In genomic region chr3L:3947301-3947941, dm6 we compare ENCODE assay signal across 4 fruit fly cellular contexts.
TF ChIP-seq lines count a peak whose summit lies in the region.

Gene CG10853, plus strand, starts transcription at chr3L:3947891.

- no peak for TF ChIP-seq CTCF in whole organism, embryonic (GFP tag; optimal IDR thresholded peaks at IDR 0.05; lab: Kevin White, UChicago)

TF ChIP-seq in whole organism, embryonic, 481 proteins besides CTCF, POLR2A, EP300 and RAD21 (continues in another document):
- TF ChIP-seq CG13894 (tag; optimal IDR thresholded peaks at IDR 0.05; lab: Kevin White, UChicago) = no peak
- no peak for TF ChIP-seq CG14014 (GFP tag; IDR thresholded peaks at IDR 0.05; lab: Robert Waterston, UW)
- no peak for TF ChIP-seq CG11504 (tag; optimal IDR thresholded peaks at IDR 0.05; lab: Kevin White, UChicago)
- peak; percentile 5 for TF ChIP-seq CG15514 (GFP tag; optimal IDR thresholded peaks at IDR 0.05; lab: Kevin White, UChicago)
- TF ChIP-seq scrt (GFP tag; optimal IDR thresholded peaks at IDR 0.05; lab: Kevin White, UChicago) = peak; percentile 28
- TF ChIP-seq CG7271 (tag; optimal IDR thresholded peaks at IDR 0.05; lab: Kevin White, UChicago) = no peak
- TF ChIP-seq CG2202 (tag; optimal IDR thresholded peaks at IDR 0.05; lab: Kevin White, UChicago) = no peak
- no peak for TF ChIP-seq lmd (GFP tag; IDR thresholded peaks at IDR 0.05; lab: Robert Waterston, UW)
- no peak for TF ChIP-seq Drgx (GFP tag; IDR thresholded peaks at IDR 0.05; lab: Robert Waterston, UW)
- TF ChIP-seq CG3407 (GFP tag; optimal IDR thresholded peaks at IDR 0.05; lab: Kevin White, UChicago) = no peak
- TF ChIP-seq Awh (GFP tag; IDR thresholded peaks at IDR 0.05; lab: Robert Waterston, UW) = no peak
- peak; percentile 55 for TF ChIP-seq row (GFP tag; IDR thresholded peaks at IDR 0.05; lab: Robert Waterston, UW)
- TF ChIP-seq Hey (tag; optimal IDR thresholded peaks at IDR 0.05; lab: Kevin White, UChicago) = no peak
- TF ChIP-seq CG2116 (GFP tag; optimal IDR thresholded peaks at IDR 0.05; lab: Kevin White, UChicago) = peak; percentile 13
- no peak for TF ChIP-seq CG7357 (GFP tag; IDR thresholded peaks at IDR 0.05; lab: Robert Waterston, UW)
- peak; percentile 94 for TF ChIP-seq E2f2 (GFP tag; IDR thresholded peaks at IDR 0.05; lab: Robert Waterston, UW)
- TF ChIP-seq Dp (GFP tag; optimal IDR thresholded peaks at IDR 0.05; lab: Kevin White, UChicago) = peak; percentile 90
- TF ChIP-seq CG6254 (GFP tag; optimal IDR thresholded peaks at IDR 0.05; lab: Kevin White, UChicago) = no peak
- TF ChIP-seq Dll (GFP tag; IDR thresholded peaks at IDR 0.05; lab: Robert Waterston, UW; ENCODE audit: partially characterized antibody) = 0 out of 4 replicates have a peak, but pooled peaks have one; percentile 11
- TF ChIP-seq fu2 (GFP tag; optimal IDR thresholded peaks at IDR 0.05; lab: Kevin White, UChicago) = no peak
- peak; percentile 52 for TF ChIP-seq Med (GFP tag; lab: Kevin White, UChicago)
- TF ChIP-seq CG16779 (GFP tag; IDR thresholded peaks at IDR 0.05; lab: Robert Waterston, UW) = no peak
- no peak for TF ChIP-seq CG8281 (tag; optimal IDR thresholded peaks at IDR 0.05; lab: Kevin White, UChicago)
- TF ChIP-seq gem (tag; optimal IDR thresholded peaks at IDR 0.05; lab: Kevin White, UChicago) = no peak

TF ChIP-seq in whole organism, prepupa, 60 proteins besides CTCF, POLR2A, EP300 and RAD21:
- peak; percentile 14 for TF ChIP-seq dsx (GFP tag; optimal IDR thresholded peaks at IDR 0.05; lab: Kevin White, UChicago; ENCODE audit: poor library complexity, severe bottlenecking)
- TF ChIP-seq Met (GFP tag; optimal IDR thresholded peaks at IDR 0.05; lab: Kevin White, UChicago) = no peak
TF ChIP-seq in whole organism, prepupa: peak in this region for 1.

TF ChIP-seq in whole organism, pupa, 21 proteins besides CTCF, POLR2A, EP300 and RAD21:
- TF ChIP-seq gl (tag; optimal IDR thresholded peaks at IDR 0.05; lab: Kevin White, UChicago) = no peak
- no peak for TF ChIP-seq CG8301 (tag; optimal IDR thresholded peaks at IDR 0.05; lab: Kevin White, UChicago)
- TF ChIP-seq D1 (tag; optimal IDR thresholded peaks at IDR 0.05; lab: Kevin White, UChicago) = peak; percentile 44
- TF ChIP-seq CG12605 (GFP tag; IDR thresholded peaks at IDR 0.05; lab: Robert Waterston, UW) = no peak
TF ChIP-seq in whole organism, pupa: peak in this region for 1.

TF ChIP-seq in whole organism, wandering third instar larva, 38 proteins besides CTCF, POLR2A, EP300 and RAD21:
- TF ChIP-seq Rel (GFP tag; optimal IDR thresholded peaks at IDR 0.05; lab: Kevin White, UChicago) = no peak
- TF ChIP-seq Rel (tag; optimal IDR thresholded peaks at IDR 0.05; lab: Kevin White, UChicago) = no peak
- TF ChIP-seq br (GFP tag; optimal IDR thresholded peaks at IDR 0.05; lab: Kevin White, UChicago) = no peak
- TF ChIP-seq sage (GFP tag; optimal IDR thresholded peaks at IDR 0.05; lab: Kevin White, UChicago) = peak; percentile 26
- TF ChIP-seq fru (GFP tag; optimal IDR thresholded peaks at IDR 0.05; lab: Kevin White, UChicago) = no peak
TF ChIP-seq in whole organism, wandering third instar larva: peak in this region for 1.
